Fruit fly (Drosophila melanogaster) Kc167 (cell line): ENCODE data around the gene CG6508.

Experiments used
- Myc ChIP-seq: fragments of >200 bp; optimal IDR thresholded peaks from 2 replicates; lab custom pipeline; 2017; ENCODE audit warnings: missing external identifiers
- Sin3A ChIP-seq: fragments of >200 bp; optimal IDR thresholded peaks from 2 replicates; lab custom pipeline; 2018; ENCODE audit warnings: missing external identifiers
- h ChIP-seq: fragments of >200 bp; optimal IDR thresholded peaks from 3 replicates; lab custom pipeline; 2018; ENCODE audit warnings: missing external identifiers

DNA sequence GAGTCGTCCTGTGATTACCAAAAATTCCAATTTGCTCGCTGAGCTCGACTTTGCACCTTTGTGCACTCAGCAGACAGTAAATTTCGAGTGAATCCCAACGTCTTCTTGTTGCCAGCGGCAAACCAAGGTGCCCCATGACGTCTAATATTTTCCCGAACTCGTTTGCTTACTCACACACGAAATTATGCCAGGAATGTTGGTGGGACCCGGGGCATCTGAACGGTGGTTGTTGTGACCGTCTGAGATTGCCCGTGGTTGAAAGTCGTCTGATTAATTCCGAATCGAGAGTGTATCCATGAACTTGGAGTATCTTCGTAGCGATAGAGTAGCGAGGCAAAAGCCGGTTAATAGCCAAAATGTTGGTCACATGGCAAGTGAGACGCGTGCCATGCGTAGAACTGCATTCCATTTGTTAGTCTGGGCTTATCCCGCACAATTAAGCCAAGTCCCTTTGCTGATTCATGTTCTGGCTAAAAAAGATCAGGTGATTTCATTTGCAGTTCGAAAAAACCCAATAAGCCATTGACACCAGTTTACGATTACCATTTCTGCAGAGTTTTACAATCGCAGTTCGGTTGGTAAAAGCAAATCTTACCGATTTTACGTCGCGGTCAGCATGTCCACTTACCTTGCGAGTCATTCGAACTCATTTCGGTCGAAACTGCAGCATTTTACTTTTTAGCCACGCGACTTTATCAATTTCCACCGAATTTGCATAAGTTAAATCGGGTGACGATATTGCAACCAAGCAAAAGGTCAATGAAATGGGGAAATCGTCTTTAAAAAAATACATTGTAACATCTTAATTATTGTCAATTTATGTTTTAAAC is 16.7 kb upstream of the CG6508 start:
- no peak for TF ChIP-seq Sin3A
- TF ChIP-seq h (lab: Kevin White, UChicago), result no peak
- TF ChIP-seq Myc (lab: Kevin White, UChicago), result no peak
